Worm (Caenorhabditis elegans): Measurements from ENCODE around the gene lsy-2.

Gene lsy-2

ce11 chrX:2043224-2043623 lies 46.3 kb upstream of the lsy-2 start:
- no peak for TF ChIP-seq Y75B8A.6 (GFP tag; IDR thresholded peaks at IDR 0.05)
- TF ChIP-seq attf-4 (tag; optimal IDR thresholded peaks at IDR 0.05) = no peak
- no peak for TF ChIP-seq ztf-11 (tag; optimal IDR thresholded peaks at IDR 0.05)
- TF ChIP-seq nhr-77 (tag; optimal IDR thresholded peaks at IDR 0.05) = no peak
- no peak for TF ChIP-seq nhr-42 (GFP tag; IDR thresholded peaks at IDR 0.05)
- TF ChIP-seq unc-39 (tag; optimal IDR thresholded peaks at IDR 0.05) = no peak
- no peak for TF ChIP-seq ceh-20 (GFP tag; IDR thresholded peaks at IDR 0.05)
- no peak for TF ChIP-seq nhr-25 (tag; optimal IDR thresholded peaks at IDR 0.05; ENCODE audit: borderline replicate concordance, insufficient read depth)
- TF ChIP-seq jun-1 (tag; optimal IDR thresholded peaks at IDR 0.05) = no peak
- no peak for TF ChIP-seq spr-1 (tag; optimal IDR thresholded peaks at IDR 0.05)
- no peak for TF ChIP-seq mdl-1 (tag; optimal IDR thresholded peaks at IDR 0.05)
- no peak for TF ChIP-seq aha-1 (tag)
- TF ChIP-seq snpc-4 (tag; optimal IDR thresholded peaks at IDR 0.05) = no peak
- no peak for TF ChIP-seq snpc-1.2 (GFP tag; IDR thresholded peaks at IDR 0.05)
- no peak for TF ChIP-seq cey-2 (tag; optimal IDR thresholded peaks at IDR 0.05; ENCODE audit: borderline replicate concordance, insufficient read depth)
- TF ChIP-seq hlh-11 (tag; optimal IDR thresholded peaks at IDR 0.05) = no peak
- no peak for TF ChIP-seq zip-11 (GFP tag; IDR thresholded peaks at IDR 0.05)
- no peak for TF ChIP-seq ztf-7 (tag; optimal IDR thresholded peaks at IDR 0.05)
- TF ChIP-seq daf-8 (GFP tag; IDR thresholded peaks at IDR 0.05) = no peak
- TF ChIP-seq ZK337.2 (GFP tag; IDR thresholded peaks at IDR 0.05) = no peak

ce11 chrX:2044541-2045168 lies 44.8 kb upstream of the lsy-2 start:
- TF ChIP-seq nhr-111 (GFP tag; optimal IDR thresholded peaks at IDR 0.05) (no peak), ces-1 (GFP tag; optimal IDR thresholded peaks at IDR 0.05) (no peak), duxl-1 (tag; optimal IDR thresholded peaks at IDR 0.05; ENCODE audit: poor library complexity) (no peak), tag-97 (GFP tag; IDR thresholded peaks at IDR 0.05) (no peak), F44E2.7 (GFP tag; IDR thresholded peaks at IDR 0.05) (no peak), lir-3 (tag; optimal IDR thresholded peaks at IDR 0.05) (no peak), lin-1 (GFP tag; IDR thresholded peaks at IDR 0.05) (no peak), egl-43 (GFP tag; IDR thresholded peaks at IDR 0.05) (no peak)

- TF ChIP-seq ceh-44 (GFP tag; IDR thresholded peaks at IDR 0.05) (no peak), hlh-30 (tag; optimal IDR thresholded peaks at IDR 0.05; ENCODE audit: insufficient read depth) (no peak), nhr-28 (tag; optimal IDR thresholded peaks at IDR 0.05) (no peak), unc-62 (GFP tag; optimal IDR thresholded peaks at IDR 0.05 in 1 of 2) (peak in 1 of 2 experiments; percentile 8), unc-62 (tag; optimal IDR thresholded peaks at IDR 0.05) (no peak), attf-4 (tag; optimal IDR thresholded peaks at IDR 0.05) (no peak), zip-2 (tag; optimal IDR thresholded peaks at IDR 0.05) (no peak), nhr-77 (tag; optimal IDR thresholded peaks at IDR 0.05) (no peak), aha-1 (tag) (peak; percentile 56), ceh-62 (tag; optimal IDR thresholded peaks at IDR 0.05) (no peak), aly-2 (tag; optimal IDR thresholded peaks at IDR 0.05) (no peak), ZK546.5 (tag; optimal IDR thresholded peaks at IDR 0.05) (no peak), lin-39 (tag; optimal IDR thresholded peaks at IDR 0.05) (no peak), nhr-10 (tag; optimal IDR thresholded peaks at IDR 0.05) (no peak), php-3 (GFP tag; IDR thresholded peaks at IDR 0.05) (no peak), madf-9 (GFP tag; conservative IDR thresholded peaks at IDR 0.05) (no peak)
Observed at ce11 chrX:2045603-2046002, 43.9 kb upstream of the lsy-2 start.
